Fruit fly (Drosophila melanogaster) whole organism, embryonic: ENCODE data around the gene CG1840.

Source experiments
- Bteb2 ChIP-seq: fragments of 200-800 bp; sonication (Bioruptor generic); optimal IDR thresholded peaks from 2 replicates; lab custom pipeline; 2016; ENCODE audit warnings: missing biosample characterization, missing genetic modification characterization
- CG10147 ChIP-seq: fragments of 200-800 bp; sonication (Bioruptor generic); optimal IDR thresholded peaks from 2 replicates; lab custom pipeline; 2019; ENCODE audit warnings: missing biosample characterization, mild to moderate bottlenecking, missing genetic modification characterization, moderate library complexity
- CG10366 ChIP-seq: fragments of 200-800 bp; sonication (Bioruptor generic); IDR thresholded peaks from 2 replicates; pipeline ENCODE4 v1.3.6; 2022; ENCODE audit warnings: missing biosample characterization, missing genetic modification characterization
- CG10462 ChIP-seq: fragments of 200-800 bp; sonication (Bioruptor generic); optimal IDR thresholded peaks from 2 replicates; lab custom pipeline; 2016; ENCODE audit warnings: missing biosample characterization, missing genetic modification characterization
- CG14050 ChIP-seq: fragments of 200-800 bp; sonication (Bioruptor generic); IDR thresholded peaks from 3 replicates; pipeline ENCODE4 v1.3.6; 2022; ENCODE audit warnings: missing biosample characterization, missing genetic modification characterization
- CG14965 ChIP-seq: fragments of 200-800 bp; sonication (Bioruptor generic); optimal IDR thresholded peaks from 2 replicates; lab custom pipeline; 2016; ENCODE audit warnings: missing biosample characterization, missing genetic modification characterization, borderline replicate concordance
- CG15011 ChIP-seq: fragments of 200-800 bp; sonication (Bioruptor generic); optimal IDR thresholded peaks from 3 replicates; lab custom pipeline; 2018; ENCODE audit warnings: missing biosample characterization, mild to moderate bottlenecking, missing genetic modification characterization
- CG1529 ChIP-seq: fragments of 200-800 bp; sonication (Bioruptor generic); optimal IDR thresholded peaks from 3 replicates; lab custom pipeline; 2018; ENCODE audit warnings: missing biosample characterization, missing genetic modification characterization
- CG16813 ChIP-seq: fragments of 200-800 bp; sonication (Bioruptor generic); IDR thresholded peaks from 3 replicates; pipeline ENCODE4 v1.3.6; 2022; ENCODE audit warnings: missing biosample characterization, missing genetic modification characterization; ENCODE audit not compliant: partially characterized antibody
- CG17829 ChIP-seq: fragments of 200-800 bp; optimal IDR thresholded peaks from 2 replicates; lab custom pipeline; 2019; ENCODE audit warnings: missing biosample characterization, mild to moderate bottlenecking, missing genetic modification characterization, moderate library complexity
- CG2199 ChIP-seq: fragments of 200-800 bp; sonication (Bioruptor generic); IDR thresholded peaks from 3 replicates; pipeline ENCODE4 v1.3.6; 2022; ENCODE audit warnings: missing biosample characterization, missing genetic modification characterization
- CG2875 ChIP-seq: fragments of 200-800 bp; sonication (Bioruptor generic); optimal IDR thresholded peaks from 2 replicates; lab custom pipeline; 2017; ENCODE audit warnings: missing biosample characterization, mild to moderate bottlenecking, missing genetic modification characterization, missing genetic modification reagents
- CG2889 ChIP-seq: fragments of 200-800 bp; sonication (Bioruptor generic); IDR thresholded peaks from 3 replicates; pipeline ENCODE4 v1.3.6; 2022; ENCODE audit warnings: missing biosample characterization, missing genetic modification characterization
- CG30020 ChIP-seq: fragments of 200-800 bp; optimal IDR thresholded peaks from 2 replicates; lab custom pipeline; 2019; ENCODE audit warnings: missing biosample characterization, mild to moderate bottlenecking, missing genetic modification characterization, moderate library complexity
- CG3281 ChIP-seq: fragments of 200-800 bp; sonication (Bioruptor generic); optimal IDR thresholded peaks from 3 replicates; lab custom pipeline; 2017; ENCODE audit warnings: missing biosample characterization, mild to moderate bottlenecking, missing genetic modification characterization
- CG33213 ChIP-seq: fragments of 200-800 bp; sonication (Bioruptor generic); optimal IDR thresholded peaks from 3 replicates; lab custom pipeline; 2016; ENCODE audit warnings: missing biosample characterization, missing genetic modification characterization
- CG4282 ChIP-seq: fragments of 200-800 bp; sonication (Bioruptor generic); optimal IDR thresholded peaks from 2 replicates; lab custom pipeline; 2016; ENCODE audit warnings: missing biosample characterization, missing genetic modification characterization
- CG4730 ChIP-seq: fragments of 200-800 bp; sonication (Bioruptor generic); IDR thresholded peaks from 2 replicates; pipeline ENCODE4 v1.3.6; 2022; ENCODE audit warnings: missing biosample characterization, missing genetic modification characterization
- CG7745 ChIP-seq: fragments of 200-800 bp; sonication (Bioruptor generic); optimal IDR thresholded peaks from 2 replicates; lab custom pipeline; 2018; ENCODE audit warnings: missing biosample characterization, mild to moderate bottlenecking, missing genetic modification characterization, moderate library complexity
- CG8290 ChIP-seq, 3 experiments: fragments of 200-800 bp; sonication (Bioruptor generic); optimal IDR thresholded peaks; 2 replicates each; lab custom pipeline; 2016 to 2019; ENCODE audit warnings: missing biosample characterization in 3 of 3, missing genetic modification characterization in 3 of 3, mild to moderate bottlenecking in 2 of 3, moderate library complexity in 1 of 3
- CG9727 ChIP-seq: fragments of 200-800 bp; sonication (Bioruptor generic); optimal IDR thresholded peaks from 3 replicates; lab custom pipeline; 2017; ENCODE audit warnings: missing biosample characterization, mild to moderate bottlenecking, missing genetic modification characterization
- CG9876 ChIP-seq: fragments of 200-800 bp; sonication (Bioruptor generic); optimal IDR thresholded peaks from 2 replicates; lab custom pipeline; 2016; ENCODE audit warnings: missing biosample characterization, missing genetic modification characterization
- CG9932 ChIP-seq: fragments of 200-800 bp; sonication (Bioruptor generic); IDR thresholded peaks from 2 replicates; pipeline ENCODE4 v1.3.6; 2022; ENCODE audit warnings: missing biosample characterization, missing genetic modification characterization
- CTCF ChIP-seq: fragments of 200-800 bp; sonication (Bioruptor generic); optimal IDR thresholded peaks from 2 replicates; lab custom pipeline; 2017; ENCODE audit warnings: missing biosample characterization, mild to moderate bottlenecking, missing genetic modification characterization, moderate library complexity
- HLH3B ChIP-seq: fragments of 200-800 bp; sonication (Bioruptor generic); IDR thresholded peaks from 2 replicates; pipeline ENCODE4 v1.3.6; 2022; ENCODE audit warnings: missing biosample characterization, missing genetic modification characterization
- Hey ChIP-seq: fragments of 200-800 bp; sonication (Bioruptor generic); optimal IDR thresholded peaks from 3 replicates; lab custom pipeline; 2018; ENCODE audit warnings: missing biosample characterization, mild to moderate bottlenecking, missing genetic modification characterization
- NC2β ChIP-seq: fragments of 200-800 bp; sonication (Bioruptor generic); optimal IDR thresholded peaks from 2 replicates; lab custom pipeline; 2016; ENCODE audit warnings: missing biosample characterization, missing genetic modification characterization
- Rfx ChIP-seq: fragments of 200-800 bp; sonication (Bioruptor generic); IDR thresholded peaks from 2 replicates; pipeline ENCODE4 v1.3.6; 2022; ENCODE audit warnings: missing biosample characterization, missing genetic modification characterization
- TFAM ChIP-seq: fragments of 200-800 bp; sonication (Bioruptor generic); optimal IDR thresholded peaks from 2 replicates; lab custom pipeline; 2017; ENCODE audit warnings: missing biosample characterization, missing genetic modification characterization, inconsistent platforms
- bsh ChIP-seq, 2 experiments: fragments of 200-800 bp; sonication (Bioruptor generic); optimal IDR thresholded peaks; 2 replicates each; lab custom pipeline; 2017 to 2018; ENCODE audit warnings: mild to moderate bottlenecking in 2 of 2, missing biosample characterization in 2 of 2, missing genetic modification characterization in 2 of 2, moderate library complexity in 1 of 2
- cad ChIP-seq: fragments of >200 bp; optimal IDR thresholded peaks from 2 replicates; lab custom pipeline; 2017; ENCODE audit warnings: missing biosample characterization, missing genetic modification characterization
- caup ChIP-seq: fragments of 200-800 bp; sonication (Bioruptor generic); optimal IDR thresholded peaks from 3 replicates; lab custom pipeline; 2017; ENCODE audit warnings: missing biosample characterization, mild to moderate bottlenecking, missing genetic modification characterization, moderate library complexity; ENCODE audit not compliant: severe bottlenecking
- corto ChIP-seq: fragments of 200-800 bp; sonication (Bioruptor generic); optimal IDR thresholded peaks from 2 replicates; lab custom pipeline; 2016; ENCODE audit warnings: missing biosample characterization, mild to moderate bottlenecking, missing genetic modification characterization, moderate library complexity
- exex ChIP-seq: fragments of 200-800 bp; sonication (Bioruptor generic); optimal IDR thresholded peaks from 4 replicates; lab custom pipeline; 2018; ENCODE audit warnings: missing biosample characterization, mild to moderate bottlenecking, missing genetic modification characterization, moderate library complexity
- grn ChIP-seq: fragments of 200-800 bp; sonication (Bioruptor generic); optimal IDR thresholded peaks from 3 replicates; lab custom pipeline; 2017; ENCODE audit warnings: missing biosample characterization, missing genetic modification characterization
- ken ChIP-seq: fragments of 200-800 bp; sonication (Bioruptor generic); IDR thresholded peaks from 3 replicates; pipeline ENCODE4 v1.3.6; 2022; ENCODE audit warnings: missing biosample characterization, missing genetic modification characterization
- mirr ChIP-seq: fragments of 200-800 bp; sonication (Bioruptor generic); optimal IDR thresholded peaks from 3 replicates; lab custom pipeline; 2018; ENCODE audit warnings: missing biosample characterization, mild to moderate bottlenecking, missing genetic modification characterization
- onecut ChIP-seq: fragments of 200-800 bp; sonication (Bioruptor generic); IDR thresholded peaks from 2 replicates; pipeline ENCODE4 v1.3.6; 2022; ENCODE audit warnings: missing biosample characterization, missing genetic modification characterization
- phol ChIP-seq: fragments of 200-800 bp; sonication (Bioruptor generic); optimal IDR thresholded peaks from 3 replicates; lab custom pipeline; 2018; ENCODE audit warnings: missing biosample characterization, mild to moderate bottlenecking, missing genetic modification characterization, moderate library complexity
- prd ChIP-seq, 3 experiments: fragments of >200 bp in 2 of 3; fragments of 200-800 bp in 1 of 3; sonication (Bioruptor generic) in 1 of 3; optimal IDR thresholded peaks in 2 of 3; IDR thresholded peaks in 1 of 3; 2 replicates in 2 of 3; 3 replicates in 1 of 3; pipeline versions ENCODE4 v1.3.6 to Lab custom; 2017 to 2022; ENCODE audit warnings: missing biosample characterization in 1 of 3, missing genetic modification characterization in 1 of 3
- scrt ChIP-seq: fragments of 200-800 bp; sonication (Bioruptor generic); optimal IDR thresholded peaks from 2 replicates; lab custom pipeline; 2018; ENCODE audit warnings: missing biosample characterization, mild to moderate bottlenecking, missing genetic modification characterization, moderate library complexity
- sqz ChIP-seq: fragments of 200-800 bp; sonication (Bioruptor generic); optimal IDR thresholded peaks from 3 replicates; lab custom pipeline; 2018; ENCODE audit warnings: missing biosample characterization, mild to moderate bottlenecking, missing genetic modification characterization
- sr ChIP-seq: fragments of 200-800 bp; sonication (Bioruptor generic); IDR thresholded peaks from 3 replicates; pipeline ENCODE4 v1.3.6; 2022; ENCODE audit warnings: missing biosample characterization, missing genetic modification characterization
- stc ChIP-seq: fragments of 200-800 bp; sonication (Bioruptor generic); IDR thresholded peaks from 2 replicates; pipeline ENCODE4 v1.3.6; 2022; ENCODE audit warnings: missing biosample characterization, missing genetic modification characterization
- wor ChIP-seq: fragments of 200-800 bp; sonication (Bioruptor generic); IDR thresholded peaks from 2 replicates; pipeline ENCODE4 v1.3.6; 2022; ENCODE audit warnings: missing biosample characterization, missing genetic modification characterization

CG1840 gene

DNA sequence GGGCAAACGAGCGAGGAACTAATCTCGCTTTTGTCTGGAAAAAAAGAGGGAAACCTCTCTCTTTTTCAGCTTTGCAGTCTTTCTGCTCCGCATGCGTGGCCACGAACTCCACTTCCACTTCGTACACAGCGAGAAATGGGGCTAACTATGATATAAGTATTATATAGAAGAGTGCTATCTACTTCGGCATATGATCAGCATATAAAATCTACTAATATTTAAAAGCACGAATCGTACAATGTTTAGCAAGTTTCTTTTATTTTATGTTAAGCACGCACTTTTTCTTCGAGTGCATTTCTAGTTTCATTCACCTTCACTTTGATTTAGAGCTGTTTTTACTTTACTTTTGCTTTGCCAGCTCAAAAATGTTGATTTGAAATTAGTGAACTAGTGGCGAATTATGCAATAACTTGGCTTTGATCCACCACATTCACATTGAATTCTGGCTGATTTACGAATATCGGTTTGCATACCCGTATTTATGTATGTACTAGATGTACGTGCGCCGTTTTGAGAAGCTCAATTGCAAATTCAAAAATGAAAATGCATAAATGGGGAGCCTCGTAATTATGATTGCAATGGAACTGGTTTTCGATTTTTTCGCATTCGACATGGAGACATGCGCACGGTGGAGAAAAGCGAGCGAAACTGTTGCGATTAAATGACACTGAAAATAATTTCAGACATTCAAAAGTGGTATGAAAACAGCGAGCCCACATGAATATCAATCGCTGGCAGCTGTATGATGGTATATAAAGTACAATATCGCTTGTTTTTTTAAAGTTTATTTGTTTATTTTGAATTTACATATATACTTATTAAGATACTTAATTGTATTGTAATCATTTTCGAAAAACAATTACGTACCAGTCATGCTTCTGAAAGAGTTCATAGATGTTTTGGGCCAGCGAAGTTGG lies 30.4 kb upstream of the CG1840 start (continued):
- peak; percentile 51 for TF ChIP-seq NC2β (GFP tag; lab: Kevin White, UChicago)
- TF ChIP-seq cad (GFP tag; lab: Kevin White, UChicago) = no peak
- peak; percentile 42; the same call in 1 of the 2 replicates for TF ChIP-seq wor (GFP tag; lab: Robert Waterston, UW)
- TF ChIP-seq onecut (GFP tag; lab: Robert Waterston, UW) = peak; percentile 85
- peak; percentile 74 for TF ChIP-seq CG9727 (GFP tag; lab: Kevin White, UChicago)

dm6 chrX:11858439-11858813 lies 29.7 kb upstream of the CG1840 start:
- TF ChIP-seq CG2199 (0 out of 3 replicates have a peak, but pooled peaks have one; percentile 21), CG2875 (GFP tag; lab: Kevin White, UChicago) (no peak), exex (tag; lab: Kevin White, UChicago) (peak; percentile 51), mirr (GFP tag; lab: Kevin White, UChicago) (peak; percentile 68), grn (GFP tag; lab: Kevin White, UChicago) (peak; percentile 62), Bteb2 (GFP tag; lab: Kevin White, UChicago) (no peak), caup (GFP tag; lab: Kevin White, UChicago) (peak; percentile 59)

DNA sequence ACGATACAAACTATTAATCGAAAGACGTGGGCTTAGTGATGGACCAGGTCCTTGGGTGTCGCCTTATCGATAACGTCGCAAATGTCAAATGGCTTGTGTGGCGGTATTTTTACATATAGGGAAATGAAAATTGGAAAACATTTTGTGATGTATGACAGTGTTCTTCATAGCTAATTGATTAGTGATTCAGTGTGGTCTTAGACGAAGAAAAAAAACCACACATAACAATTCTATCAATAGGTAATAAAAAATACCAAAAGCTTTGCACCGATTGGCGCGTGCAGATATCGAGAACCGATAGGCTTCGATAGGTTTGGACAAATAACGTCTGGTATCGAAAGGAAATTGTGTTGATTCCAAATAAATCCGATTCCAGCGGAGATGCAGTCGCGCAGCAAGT lies 19.3 kb upstream of the CG1840 start, which contains the start of the genes Nrd1 and CG1847:
Gene Nrd1 (minus strand): TSS at position 28 of the 400 bp plus-strand sequence.
Gene CG1847 (plus strand): TSS at position 305 of the 400 bp plus-strand sequence.
- TF ChIP-seq phol (tag; lab: Kevin White, UChicago) (peak; percentile 10), wor (GFP tag; lab: Robert Waterston, UW) (no peak), Hey (tag; lab: Kevin White, UChicago) (no peak), CG14050 (GFP tag; lab: Robert Waterston, UW) (no peak), CTCF (GFP tag; lab: Kevin White, UChicago) (no peak), CG33213 (GFP tag; lab: Kevin White, UChicago) (no peak), CG4282 (GFP tag; lab: Kevin White, UChicago) (no peak), CG17829 (tag; lab: Kevin White, UChicago) (peak; percentile 15), CG7745 (tag; lab: Kevin White, UChicago) (no peak), CG16813 (GFP tag; lab: Robert Waterston, UW) (peak; percentile 76), HLH3B (GFP tag; lab: Robert Waterston, UW) (no peak), CG3281 (no peak), prd (optimal IDR thresholded peaks at IDR 0.05; lab: Kevin White, UChicago) (no peak), prd (GFP tag; IDR thresholded peaks at IDR 0.05; lab: Robert Waterston, UW) (no peak), CG9876 (GFP tag; lab: Kevin White, UChicago) (no peak), CG10366 (no peak), TFAM (no peak), corto (GFP tag; lab: Kevin White, UChicago) (no peak), CG14965 (no peak), mirr (GFP tag; lab: Kevin White, UChicago) (no peak), CG10147 (GFP tag; lab: Kevin White, UChicago) (no peak), CG30020 (tag; lab: Kevin White, UChicago) (peak; percentile 61), scrt (GFP tag; lab: Kevin White, UChicago) (no peak), CG2889 (no peak), ken (GFP tag; lab: Robert Waterston, UW) (no peak), sqz (no peak), Rfx (no peak), sr (no peak), stc (GFP tag; lab: Robert Waterston, UW) (no peak), CG9932 (GFP tag; lab: Robert Waterston, UW) (no peak), CG4730 (GFP tag; lab: Robert Waterston, UW) (no peak), CG1529 (no peak), CG8290 (GFP tag; optimal IDR thresholded peaks at IDR 0.05; lab: Kevin White, UChicago) (peak; percentile 10), CG8290 (tag; optimal IDR thresholded peaks at IDR 0.05; lab: Kevin White, UChicago) (no peak), CG15011 (no peak), CG10462 (GFP tag; lab: Kevin White, UChicago) (no peak), bsh (GFP tag; optimal IDR thresholded peaks at IDR 0.05; lab: Kevin White, UChicago) (no peak)
